Fruit fly (Drosophila melanogaster) whole organism, embryonic: ENCODE results near the gene CG8289.

Experiments used
- ATbp ChIP-seq: fragments of 200-800 bp; sonication (Bioruptor generic); optimal IDR thresholded peaks from 2 replicates; lab custom pipeline; 2017; ENCODE audit warnings: missing biosample characterization, mild to moderate bottlenecking, missing genetic modification characterization, missing genetic modification reagents
- Abd-B ChIP-seq: fragments of 200-800 bp; sonication (Bioruptor generic); optimal IDR thresholded peaks from 2 replicates; lab custom pipeline; 2018; ENCODE audit warnings: missing biosample characterization, mild to moderate bottlenecking, missing genetic modification characterization, moderate library complexity
- BEAF-32 ChIP-seq: fragments of 200-800 bp; sonication (Bioruptor generic); optimal IDR thresholded peaks from 3 replicates; lab custom pipeline; 2017; ENCODE audit warnings: missing biosample characterization, missing genetic modification characterization, mild to moderate bottlenecking, moderate library complexity, missing genetic modification reagents
- CG10654 ChIP-seq: fragments of 200-800 bp; sonication (Bioruptor generic); optimal IDR thresholded peaks from 2 replicates; lab custom pipeline; 2016; ENCODE audit warnings: missing biosample characterization, missing genetic modification characterization
- CG11695 ChIP-seq: fragments of 200-800 bp; sonication (Bioruptor generic); IDR thresholded peaks from 3 replicates; pipeline ENCODE4 v1.3.6; 2022; ENCODE audit warnings: missing biosample characterization, missing genetic modification characterization
- CG12071 ChIP-seq: fragments of 200-800 bp; sonication (Bioruptor generic); optimal IDR thresholded peaks from 3 replicates; lab custom pipeline; 2018; ENCODE audit warnings: missing biosample characterization, mild to moderate bottlenecking, missing genetic modification characterization
- CG13775 ChIP-seq: fragments of 200-800 bp; sonication (Bioruptor generic); optimal IDR thresholded peaks from 3 replicates; lab custom pipeline; 2017; ENCODE audit warnings: missing biosample characterization, mild to moderate bottlenecking, missing genetic modification characterization
- CG14860 ChIP-seq: fragments of 200-800 bp; sonication (Bioruptor generic); IDR thresholded peaks from 3 replicates; pipeline ENCODE4 v1.3.6; 2022; ENCODE audit warnings: missing biosample characterization, missing genetic modification characterization; ENCODE audit not compliant: partially characterized antibody
- CG15269 ChIP-seq: fragments of 200-800 bp; sonication (Bioruptor generic); optimal IDR thresholded peaks from 2 replicates; lab custom pipeline; 2018; ENCODE audit warnings: missing biosample characterization, mild to moderate bottlenecking, missing genetic modification characterization, moderate library complexity
- CG17186 ChIP-seq: fragments of 200-800 bp; sonication (Bioruptor generic); optimal IDR thresholded peaks from 3 replicates; lab custom pipeline; 2017; ENCODE audit warnings: missing biosample characterization, missing genetic modification reagents, missing genetic modification characterization
- CG3163 ChIP-seq: fragments of 200-800 bp; sonication (Bioruptor generic); optimal IDR thresholded peaks from 3 replicates; lab custom pipeline; 2016; ENCODE audit warnings: missing biosample characterization, missing genetic modification characterization
- CG43689 ChIP-seq: fragments of 200-800 bp; sonication (Bioruptor generic); IDR thresholded peaks from 2 replicates; pipeline ENCODE4 v1.3.6; 2022; ENCODE audit warnings: missing biosample characterization, missing genetic modification characterization
- CG6683 ChIP-seq: fragments of 200-800 bp; sonication (Bioruptor generic); optimal IDR thresholded peaks from 2 replicates; lab custom pipeline; 2017; ENCODE audit warnings: missing biosample characterization, mild to moderate bottlenecking, missing genetic modification characterization, missing genetic modification reagents
- CG8290 ChIP-seq, 3 experiments: fragments of 200-800 bp; sonication (Bioruptor generic); optimal IDR thresholded peaks; 2 replicates each; lab custom pipeline; 2016 to 2019; ENCODE audit warnings: missing biosample characterization in 3 of 3, missing genetic modification characterization in 3 of 3, mild to moderate bottlenecking in 2 of 3, moderate library complexity in 1 of 3
- CG9932 ChIP-seq: fragments of 200-800 bp; sonication (Bioruptor generic); IDR thresholded peaks from 2 replicates; pipeline ENCODE4 v1.3.6; 2022; ENCODE audit warnings: missing biosample characterization, missing genetic modification characterization
- Dek ChIP-seq: fragments of 200-800 bp; sonication (Bioruptor generic); optimal IDR thresholded peaks from 3 replicates; lab custom pipeline; 2019; ENCODE audit warnings: missing biosample characterization, mild to moderate bottlenecking, missing genetic modification characterization, moderate library complexity
- E2f2 ChIP-seq: fragments of 200-800 bp; sonication (Bioruptor generic); IDR thresholded peaks from 2 replicates; pipeline ENCODE4 v1.3.6; 2022; ENCODE audit warnings: missing biosample characterization, missing genetic modification characterization
- HLHmδ ChIP-seq: fragments of 200-800 bp; sonication (Bioruptor generic); optimal IDR thresholded peaks from 2 replicates; lab custom pipeline; 2018; ENCODE audit warnings: missing biosample characterization, mild to moderate bottlenecking, missing genetic modification characterization, moderate library complexity
- Jarid2 ChIP-seq: fragments of 200-800 bp; sonication (Bioruptor generic); optimal IDR thresholded peaks from 3 replicates; lab custom pipeline; 2017; ENCODE audit warnings: mild to moderate bottlenecking, missing biosample characterization, missing genetic modification reagents, missing genetic modification characterization
- Kr ChIP-seq: fragments of 200-800 bp; sonication (Bioruptor generic); optimal IDR thresholded peaks from 2 replicates; lab custom pipeline; 2017; ENCODE audit warnings: missing biosample characterization, mild to moderate bottlenecking, missing genetic modification characterization
- NfI ChIP-seq: fragments of 200-800 bp; sonication (Bioruptor generic); optimal IDR thresholded peaks from 3 replicates; lab custom pipeline; 2018; ENCODE audit warnings: missing biosample characterization, mild to moderate bottlenecking, missing genetic modification characterization, moderate library complexity
- Opbp ChIP-seq: fragments of 200-800 bp; sonication (Bioruptor generic); IDR thresholded peaks from 3 replicates; pipeline ENCODE4 v1.3.6; 2022; ENCODE audit warnings: missing biosample characterization, missing genetic modification characterization; ENCODE audit not compliant: partially characterized antibody
- Sox100B ChIP-seq: fragments of 200-800 bp; sonication (Bioruptor generic); optimal IDR thresholded peaks from 3 replicates; lab custom pipeline; 2018; ENCODE audit warnings: missing biosample characterization, mild to moderate bottlenecking, missing genetic modification characterization
- Taf1 ChIP-seq: fragments of 200-800 bp; sonication (Bioruptor generic); IDR thresholded peaks from 2 replicates; pipeline ENCODE4 v1.3.6; 2022; ENCODE audit warnings: missing biosample characterization, missing genetic modification characterization
- ara ChIP-seq: fragments of 200-800 bp; sonication (Bioruptor generic); IDR thresholded peaks from 2 replicates; pipeline ENCODE4 v1.3.6; 2022; ENCODE audit warnings: missing biosample characterization, missing genetic modification characterization
- corto ChIP-seq: fragments of 200-800 bp; sonication (Bioruptor generic); optimal IDR thresholded peaks from 2 replicates; lab custom pipeline; 2016; ENCODE audit warnings: missing biosample characterization, mild to moderate bottlenecking, missing genetic modification characterization, moderate library complexity
- crp ChIP-seq, 2 experiments: fragments of 200-800 bp; sonication (Bioruptor generic); optimal IDR thresholded peaks; 2 replicates in 1 of 2; 3 replicates in 1 of 2; lab custom pipeline; 2017; ENCODE audit warnings: missing biosample characterization in 2 of 2, missing genetic modification characterization in 2 of 2, mild to moderate bottlenecking in 1 of 2, moderate library complexity in 1 of 2
- danr ChIP-seq: fragments of 200-800 bp; sonication (Bioruptor generic); IDR thresholded peaks from 2 replicates; pipeline ENCODE4 v1.3.6; 2022; ENCODE audit warnings: missing biosample characterization, missing genetic modification characterization
- dpn ChIP-seq, 2 experiments: fragments of 200-800 bp; sonication (Bioruptor generic); optimal IDR thresholded peaks; 3 replicates each; lab custom pipeline; 2016; ENCODE audit warnings: missing biosample characterization in 2 of 2, missing genetic modification characterization in 2 of 2
- ems ChIP-seq: fragments of 200-800 bp; sonication (Bioruptor generic); optimal IDR thresholded peaks from 3 replicates; lab custom pipeline; 2016; ENCODE audit warnings: missing biosample characterization, missing genetic modification characterization
- fd3F ChIP-seq: fragments of 200-800 bp; sonication (Bioruptor generic); optimal IDR thresholded peaks from 2 replicates; lab custom pipeline; 2018; ENCODE audit warnings: missing biosample characterization, mild to moderate bottlenecking, missing genetic modification characterization, moderate library complexity
- gce ChIP-seq: fragments of 200-800 bp; sonication (Bioruptor generic); IDR thresholded peaks from 3 replicates; pipeline ENCODE4 v1.3.6; 2022; ENCODE audit warnings: missing biosample characterization, missing genetic modification characterization
- grn ChIP-seq: fragments of 200-800 bp; sonication (Bioruptor generic); optimal IDR thresholded peaks from 3 replicates; lab custom pipeline; 2017; ENCODE audit warnings: missing biosample characterization, missing genetic modification characterization
- gsb-n ChIP-seq: fragments of 200-800 bp; sonication (Bioruptor generic); optimal IDR thresholded peaks from 3 replicates; lab custom pipeline; 2018; ENCODE audit warnings: missing biosample characterization, mild to moderate bottlenecking, missing genetic modification characterization
- jigr1 ChIP-seq: fragments of 200-800 bp; sonication (Bioruptor generic); IDR thresholded peaks from 3 replicates; pipeline ENCODE4 v1.3.6; 2022; ENCODE audit warnings: missing biosample characterization, missing genetic modification characterization
- oc ChIP-seq: fragments of 200-800 bp; sonication (Bioruptor generic); optimal IDR thresholded peaks from 2 replicates; lab custom pipeline; 2018; ENCODE audit warnings: missing biosample characterization, mild to moderate bottlenecking, missing genetic modification characterization, moderate library complexity
- org-1 ChIP-seq: fragments of 200-800 bp; sonication (Bioruptor generic); optimal IDR thresholded peaks from 2 replicates; lab custom pipeline; 2017; ENCODE audit warnings: missing biosample characterization, missing genetic modification characterization
- p53 ChIP-seq: fragments of 200-800 bp; sonication (Bioruptor generic); optimal IDR thresholded peaks from 2 replicates; lab custom pipeline; 2016; ENCODE audit warnings: missing biosample characterization, missing genetic modification characterization
- pum ChIP-seq: fragments of 200-800 bp; sonication (Bioruptor generic); optimal IDR thresholded peaks from 2 replicates; lab custom pipeline; 2016; ENCODE audit warnings: missing biosample characterization, missing genetic modification characterization
- rib ChIP-seq: fragments of 200-800 bp; sonication (Bioruptor generic); IDR thresholded peaks from 2 replicates; pipeline ENCODE4 v1.3.6; 2022; ENCODE audit warnings: missing biosample characterization, missing genetic modification characterization
- seq ChIP-seq: fragments of 200-800 bp; sonication (Bioruptor generic); IDR thresholded peaks from 2 replicates; pipeline ENCODE4 v1.3.6; 2022; ENCODE audit warnings: missing biosample characterization, missing genetic modification characterization
- shn ChIP-seq: fragments of 200-800 bp; sonication (Bioruptor generic); optimal IDR thresholded peaks from 3 replicates; lab custom pipeline; 2016; ENCODE audit warnings: missing biosample characterization, missing genetic modification characterization
- sisA ChIP-seq: fragments of 200-800 bp; sonication (Bioruptor generic); IDR thresholded peaks from 2 replicates; pipeline ENCODE4 v1.3.6; 2022; ENCODE audit warnings: missing biosample characterization, missing genetic modification characterization
- sug ChIP-seq: fragments of 200-800 bp; optimal IDR thresholded peaks from 2 replicates; lab custom pipeline; 2019; ENCODE audit warnings: missing biosample characterization, mild to moderate bottlenecking, missing genetic modification characterization, moderate library complexity
- tx ChIP-seq: fragments of 200-800 bp; sonication (Bioruptor generic); optimal IDR thresholded peaks from 2 replicates; lab custom pipeline; 2016; ENCODE audit warnings: missing biosample characterization, missing genetic modification characterization
- unpg ChIP-seq: fragments of 200-800 bp; sonication (Bioruptor generic); optimal IDR thresholded peaks from 3 replicates; lab custom pipeline; 2018; ENCODE audit warnings: missing biosample characterization, mild to moderate bottlenecking, missing genetic modification characterization, moderate library complexity
- zen2 ChIP-seq: fragments of 200-800 bp; sonication (Bioruptor generic); IDR thresholded peaks from 3 replicates; pipeline ENCODE4 v1.3.6; 2022; ENCODE audit warnings: missing biosample characterization, missing genetic modification characterization; ENCODE audit not compliant: partially characterized antibody
- zfh1 ChIP-seq: fragments of 200-800 bp; sonication (Bioruptor generic); IDR thresholded peaks from 3 replicates; pipeline ENCODE4 v1.3.6; 2022; ENCODE audit warnings: missing biosample characterization, missing genetic modification characterization
- zfh2 ChIP-seq: fragments of 200-800 bp; sonication (Bioruptor generic); optimal IDR thresholded peaks from 2 replicates; lab custom pipeline; 2016; ENCODE audit warnings: missing biosample characterization, missing genetic modification characterization

Gene CG8289

DNA sequence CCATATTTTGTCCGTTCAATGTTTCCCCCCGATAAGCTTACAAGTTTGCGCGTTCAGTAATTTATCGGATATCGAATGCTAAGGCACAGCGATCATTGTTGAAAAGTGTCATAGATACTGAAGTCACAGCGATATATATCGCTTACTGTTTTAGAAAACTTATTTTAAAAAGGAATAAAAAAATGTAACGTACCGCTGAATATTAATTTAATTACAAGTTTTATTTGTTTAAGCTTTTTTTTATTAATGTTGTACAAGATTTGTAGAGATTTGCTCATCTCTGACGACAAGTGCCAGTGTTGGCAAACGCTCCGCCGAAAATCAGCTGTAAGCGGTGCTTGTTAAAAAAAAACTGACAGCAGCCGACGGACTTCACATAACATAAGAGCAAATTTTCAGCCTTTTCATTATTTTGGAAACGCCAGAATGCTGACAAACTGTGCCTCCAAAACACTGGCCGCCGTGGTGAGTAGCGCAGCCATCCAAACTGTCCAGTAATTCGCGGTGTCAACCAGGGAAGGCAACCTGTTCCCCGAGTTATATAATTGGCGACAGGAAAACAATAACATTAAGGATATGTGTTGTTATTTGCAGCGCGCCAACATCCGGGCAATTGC, 3.7 kb downstream of the CG8289 start, which contains the start of the genes corolla and ND-24 (continued):
- TF ChIP-seq ems (peak; percentile 83), zfh2 (peak; percentile 85), grn (GFP tag; lab: Kevin White, UChicago) (no peak), danr (GFP tag; lab: Robert Waterston, UW) (peak; percentile 79), oc (tag; lab: Kevin White, UChicago) (no peak), gce (peak; percentile 59; the same call in 1 of the 3 replicates), BEAF-32 (GFP tag; lab: Kevin White, UChicago) (peak; percentile 89), jigr1 (GFP tag; lab: Robert Waterston, UW) (peak; percentile 57; the same call in 2 of the 3 replicates), Kr (GFP tag; lab: Kevin White, UChicago) (no peak), sug (tag; lab: Kevin White, UChicago) (peak; percentile 59), CG14860 (GFP tag; lab: Robert Waterston, UW) (peak; percentile 87), gsb-n (tag; lab: Kevin White, UChicago) (peak; percentile 56), CG13775 (GFP tag; lab: Kevin White, UChicago) (peak; percentile 85), CG17186 (GFP tag; lab: Kevin White, UChicago) (peak; percentile 72), Dek (tag; lab: Kevin White, UChicago) (peak; percentile 74), HLHmδ (GFP tag; lab: Kevin White, UChicago) (no peak), zfh1 (GFP tag; lab: Robert Waterston, UW) (peak; percentile 89), CG10654 (peak; percentile 78), CG6683 (GFP tag; lab: Kevin White, UChicago) (peak; percentile 54), Taf1 (GFP tag; lab: Robert Waterston, UW) (peak; percentile 65), NfI (GFP tag; lab: Kevin White, UChicago) (peak; percentile 81), CG15269 (tag; lab: Kevin White, UChicago) (peak; percentile 78), dpn (GFP tag; optimal IDR thresholded peaks at IDR 0.05; lab: Kevin White, UChicago) (peak; percentile 87 to 89), p53 (GFP tag; lab: Kevin White, UChicago) (no peak), Opbp (GFP tag; lab: Robert Waterston, UW) (peak; percentile 81; the same call in 2 of the 3 replicates), ATbp (peak; percentile 35), ara (peak; percentile 73; the same call in 1 of the 2 replicates), CG43689 (GFP tag; lab: Robert Waterston, UW) (peak; percentile 59), CG9932 (peak; percentile 94), zen2 (GFP tag; lab: Robert Waterston, UW) (no peak; the same call in 2 of the 3 replicates), crp (GFP tag; optimal IDR thresholded peaks at IDR 0.05; lab: Kevin White, UChicago) (peak; percentile 72 to 93), org-1 (GFP tag; lab: Kevin White, UChicago) (no peak), CG12071 (GFP tag; lab: Kevin White, UChicago) (no peak), pum (GFP tag; lab: Kevin White, UChicago) (peak; percentile 89), tx (GFP tag; lab: Kevin White, UChicago) (peak; percentile 79), CG3163 (GFP tag; lab: Kevin White, UChicago) (peak; percentile 53), CG11695 (peak; percentile 77), rib (GFP tag; lab: Robert Waterston, UW) (peak; percentile 82), corto (GFP tag; lab: Kevin White, UChicago) (no peak), E2f2 (peak; percentile 87), Abd-B (GFP tag; lab: Kevin White, UChicago) (peak; percentile 79), seq (GFP tag; lab: Robert Waterston, UW) (peak; percentile 69), Sox100B (peak; percentile 68), CG8290 (GFP tag; optimal IDR thresholded peaks at IDR 0.05; lab: Kevin White, UChicago) (peak; percentile 82), CG8290 (tag; optimal IDR thresholded peaks at IDR 0.05; lab: Kevin White, UChicago) (peak in 1 of 2 experiments; percentile 54), Jarid2 (GFP tag; lab: Kevin White, UChicago) (no peak), unpg (GFP tag; lab: Kevin White, UChicago) (peak; percentile 82), shn (GFP tag; lab: Kevin White, UChicago) (peak; percentile 69), sisA (GFP tag; lab: Robert Waterston, UW) (peak; percentile 92), fd3F (GFP tag; lab: Kevin White, UChicago) (peak; percentile 65)
